Worm (Caenorhabditis elegans): ENCODE measurements around the gene C26D10.6.

Gene C26D10.6

DNA sequence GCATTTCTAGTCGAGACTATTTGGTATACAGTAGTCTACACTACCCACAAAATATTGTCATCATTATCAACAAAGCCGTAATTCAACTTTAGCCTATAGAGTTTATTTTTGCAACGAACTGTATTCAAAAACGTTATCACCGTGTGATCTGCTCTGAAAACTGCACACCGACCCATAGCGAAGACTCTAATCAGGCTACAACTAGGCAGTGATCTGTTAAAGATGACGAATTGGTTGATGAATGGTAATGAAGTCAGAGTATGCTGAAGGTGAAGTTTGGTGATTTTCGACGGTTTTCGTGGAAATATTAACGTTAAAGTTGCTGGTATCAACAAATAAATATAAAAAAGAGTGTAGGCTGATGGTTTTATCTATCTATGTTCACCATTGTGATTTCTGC lies 32.4 kb upstream of the C26D10.6 start:
- TF ChIP-seq dve-1 (tag; optimal IDR thresholded peaks at IDR 0.05; ENCODE audit: insufficient read depth) (peak; percentile 32), hif-1 (tag; optimal IDR thresholded peaks at IDR 0.05) (no peak), mdl-1 (tag; optimal IDR thresholded peaks at IDR 0.05) (no peak), nhr-11 (tag; optimal IDR thresholded peaks at IDR 0.05) (no peak), duxl-1 (tag; optimal IDR thresholded peaks at IDR 0.05; ENCODE audit: poor library complexity) (no peak), pqm-1 (tag; optimal IDR thresholded peaks at IDR 0.05) (peak; percentile 80), madf-9 (GFP tag; conservative IDR thresholded peaks at IDR 0.05) (no peak), nhr-48 (tag; optimal IDR thresholded peaks at IDR 0.05) (peak; percentile 25), snpc-1.2 (GFP tag; IDR thresholded peaks at IDR 0.05) (no peak), nhr-10 (tag; optimal IDR thresholded peaks at IDR 0.05) (peak; percentile 1), ZK337.2 (GFP tag; IDR thresholded peaks at IDR 0.05) (no peak), daf-19 (GFP tag; conservative IDR thresholded peaks at IDR 0.05) (no peak), nhr-6 (tag; optimal IDR thresholded peaks at IDR 0.05) (no peak), F10B5.3 (tag; optimal IDR thresholded peaks at IDR 0.05) (no peak), nhr-102 (tag; optimal IDR thresholded peaks at IDR 0.05) (peak; percentile 59), lsy-2 (tag; optimal IDR thresholded peaks at IDR 0.05) (no peak), lin-38 (GFP tag; IDR thresholded peaks at IDR 0.05) (no peak), lin-15B (tag; optimal IDR thresholded peaks at IDR 0.05) (no peak), daf-8 (GFP tag; IDR thresholded peaks at IDR 0.05) (no peak), mdt-29 (GFP tag; IDR thresholded peaks at IDR 0.05) (no peak), fkh-10 (GFP tag; optimal IDR thresholded peaks at IDR 0.05) (no peak), daf-16 (GFP tag; optimal IDR thresholded peaks at IDR 0.05) (peak in 1 of 2 experiments; percentile 6), daf-16 (tag; optimal IDR thresholded peaks at IDR 0.05) (peak; percentile 40), nhr-28 (tag; optimal IDR thresholded peaks at IDR 0.05) (peak; percentile 74), unc-62 (GFP tag; optimal IDR thresholded peaks at IDR 0.05 in 1 of 2) (peak in 1 of 2 experiments; percentile 13), unc-62 (tag; optimal IDR thresholded peaks at IDR 0.05) (no peak), madf-5 (GFP tag; IDR thresholded peaks at IDR 0.05) (no peak), dmd-8 (GFP tag; IDR thresholded peaks at IDR 0.05) (no peak), hlh-30 (tag; optimal IDR thresholded peaks at IDR 0.05; ENCODE audit: insufficient read depth) (no peak), jun-1 (tag; optimal IDR thresholded peaks at IDR 0.05) (no peak), spr-3 (GFP tag; optimal IDR thresholded peaks at IDR 0.05) (no peak), unc-39 (tag; optimal IDR thresholded peaks at IDR 0.05) (no peak), php-3 (GFP tag; IDR thresholded peaks at IDR 0.05) (peak; percentile 84), zip-11 (GFP tag; IDR thresholded peaks at IDR 0.05) (no peak), mes-2 (tag; optimal IDR thresholded peaks at IDR 0.05; ENCODE audit: poor library complexity, severe bottlenecking) (no peak), tra-1 (GFP tag; IDR thresholded peaks at IDR 0.05) (no peak), dmd-9 (GFP tag; IDR thresholded peaks at IDR 0.05) (no peak), nhr-42 (GFP tag; IDR thresholded peaks at IDR 0.05) (no peak), ztf-11 (tag; optimal IDR thresholded peaks at IDR 0.05) (no peak), T20F7.1 (GFP tag; optimal IDR thresholded peaks at IDR 0.05) (no peak), F44E2.7 (GFP tag; IDR thresholded peaks at IDR 0.05) (no peak), dmd-6 (GFP tag; IDR thresholded peaks at IDR 0.05) (peak; percentile 92), cey-2 (tag; optimal IDR thresholded peaks at IDR 0.05; ENCODE audit: borderline replicate concordance, insufficient read depth) (no peak), lin-39 (tag; optimal IDR thresholded peaks at IDR 0.05) (no peak), lin-29 (GFP tag; IDR thresholded peaks at IDR 0.05) (no peak), ceh-28 (tag; optimal IDR thresholded peaks at IDR 0.05) (no peak), set-16 (GFP tag; IDR thresholded peaks at IDR 0.05) (no peak), sdz-12 (GFP tag; optimal IDR thresholded peaks at IDR 0.05) (no peak), dpl-1 (GFP tag; optimal IDR thresholded peaks at IDR 0.05) (no peak), saeg-2 (GFP tag; IDR thresholded peaks at IDR 0.05) (peak; percentile 57; the same call in 1 of the 2 replicates), unc-130 (GFP tag; optimal IDR thresholded peaks at IDR 0.05) (no peak), aly-2 (tag; optimal IDR thresholded peaks at IDR 0.05) (no peak)
